Worm (Caenorhabditis elegans): Measurements from ENCODE around the gene perm-5.
A peak's percentile ranks its signal among the peaks of the same experiment; 100 is the strongest.

perm-5 gene

ce11 chrIV:5657126-5657666 is 46.1 kb downstream of the perm-5 start (continued):
- TF ChIP-seq mdl-1 (tag; optimal IDR thresholded peaks at IDR 0.05) (peak; percentile 72 to 78), lin-15B (tag; optimal IDR thresholded peaks at IDR 0.05) (no peak), nhr-102 (tag; optimal IDR thresholded peaks at IDR 0.05) (peak; percentile 87), ces-1 (GFP tag; optimal IDR thresholded peaks at IDR 0.05) (no peak), D1046.2 (GFP tag; IDR thresholded peaks at IDR 0.05) (no peak), mxl-3 (GFP tag; optimal IDR thresholded peaks at IDR 0.05) (peak; percentile 81), ZK546.5 (tag; optimal IDR thresholded peaks at IDR 0.05) (no peak), hmg-1.1 (GFP tag; IDR thresholded peaks at IDR 0.05) (peak; percentile 65), ztf-11 (tag; optimal IDR thresholded peaks at IDR 0.05) (no peak), nhr-42 (GFP tag; IDR thresholded peaks at IDR 0.05) (no peak), nhr-111 (GFP tag; optimal IDR thresholded peaks at IDR 0.05) (no peak), lir-3 (tag; optimal IDR thresholded peaks at IDR 0.05) (no peak), nhr-41 (GFP tag; IDR thresholded peaks at IDR 0.05) (no peak), Y48G9A.11 (GFP tag; IDR thresholded peaks at IDR 0.05) (no peak), daf-8 (GFP tag; IDR thresholded peaks at IDR 0.05) (no peak), dmd-9 (GFP tag; IDR thresholded peaks at IDR 0.05) (no peak), ceh-44 (GFP tag; IDR thresholded peaks at IDR 0.05) (no peak), ceh-20 (GFP tag; IDR thresholded peaks at IDR 0.05) (0 out of 2 replicates have a peak, but pooled peaks have one; percentile 23), jun-1 (tag; optimal IDR thresholded peaks at IDR 0.05) (peak; percentile 62), zip-2 (tag; optimal IDR thresholded peaks at IDR 0.05) (no peak), nhr-28 (tag; optimal IDR thresholded peaks at IDR 0.05) (peak; percentile 88), lin-1 (GFP tag; IDR thresholded peaks at IDR 0.05) (no peak), dve-1 (tag; optimal IDR thresholded peaks at IDR 0.05; ENCODE audit: insufficient read depth) (peak; percentile 82), lim-7 (GFP tag; IDR thresholded peaks at IDR 0.05) (no peak), gei-8 (GFP tag; optimal IDR thresholded peaks at IDR 0.05) (peak; percentile 12), ztf-7 (tag; optimal IDR thresholded peaks at IDR 0.05) (no peak), ceh-28 (tag; optimal IDR thresholded peaks at IDR 0.05) (no peak), hif-1 (tag; optimal IDR thresholded peaks at IDR 0.05) (peak in 1 of 2 experiments; percentile 85), T26A8.4 (GFP tag; IDR thresholded peaks at IDR 0.05) (no peak), unc-130 (GFP tag; optimal IDR thresholded peaks at IDR 0.05) (no peak), daf-12 (tag; optimal IDR thresholded peaks at IDR 0.05) (no peak), saeg-2 (GFP tag; IDR thresholded peaks at IDR 0.05) (no peak), arid-1 (GFP tag; conservative IDR thresholded peaks at IDR 0.05) (no peak), cey-2 (tag; optimal IDR thresholded peaks at IDR 0.05; ENCODE audit: borderline replicate concordance, insufficient read depth) (no peak), pha-4 (GFP tag; IDR thresholded peaks at IDR 0.05) (peak; percentile 55), pha-4 (tag; optimal IDR thresholded peaks at IDR 0.05) (no peak), lin-29 (GFP tag; IDR thresholded peaks at IDR 0.05) (no peak), mep-1 (tag; optimal IDR thresholded peaks at IDR 0.05) (peak; percentile 67), spr-3 (GFP tag; optimal IDR thresholded peaks at IDR 0.05) (no peak), snpc-4 (tag; optimal IDR thresholded peaks at IDR 0.05) (no peak), nhr-76 (tag; optimal IDR thresholded peaks at IDR 0.05) (peak; percentile 1), dpl-1 (GFP tag; optimal IDR thresholded peaks at IDR 0.05) (peak; percentile 60), F49E8.2 (tag; optimal IDR thresholded peaks at IDR 0.05; ENCODE audit: borderline replicate concordance) (no peak), dmd-6 (GFP tag; IDR thresholded peaks at IDR 0.05) (peak; percentile 72), hlh-11 (tag; optimal IDR thresholded peaks at IDR 0.05) (peak; percentile 89), dmd-8 (GFP tag; IDR thresholded peaks at IDR 0.05) (no peak), daf-19 (GFP tag; conservative IDR thresholded peaks at IDR 0.05) (no peak), egl-27 (tag; optimal IDR thresholded peaks at IDR 0.05) (no peak), aha-1 (tag) (peak; percentile 73), madf-9 (GFP tag; conservative IDR thresholded peaks at IDR 0.05) (no peak), Y75B8A.6 (GFP tag; IDR thresholded peaks at IDR 0.05) (no peak)
